Worm (Caenorhabditis elegans): ENCODE data around the gene ptp-2.

Gene ptp-2

DNA sequence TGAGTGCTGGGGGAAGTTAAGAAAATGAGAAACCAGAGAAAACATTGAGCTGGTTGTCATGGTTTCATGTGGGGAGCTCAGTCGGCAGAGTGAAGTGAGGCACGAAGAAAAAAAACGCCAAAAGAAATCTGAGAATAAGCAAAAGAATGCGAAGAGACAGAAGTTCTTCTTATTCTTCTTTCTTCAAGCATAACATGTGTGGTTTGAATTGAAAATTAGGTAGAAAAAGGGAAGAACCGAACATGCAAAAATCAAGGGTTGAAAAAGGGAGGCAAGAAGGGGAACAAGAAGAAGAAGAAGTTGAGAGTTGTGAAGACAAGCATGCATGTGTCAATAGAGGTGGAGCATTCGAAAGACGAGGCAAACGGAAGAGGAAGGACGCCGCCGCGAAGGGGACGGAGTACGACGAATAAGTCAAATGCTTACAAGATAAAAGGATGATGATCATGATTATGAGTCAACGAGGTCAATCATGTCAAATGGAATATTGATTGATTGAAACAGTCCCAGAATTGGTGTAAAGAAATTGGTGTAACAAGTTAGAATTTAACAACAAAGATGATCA lies 39.4 kb downstream of the ptp-2 start:
- TF ChIP-seq nhr-11 (tag; optimal IDR thresholded peaks at IDR 0.05) (no peak), pax-1 (tag; optimal IDR thresholded peaks at IDR 0.05) (no peak), nfya-1 (tag; optimal IDR thresholded peaks at IDR 0.05) (no peak), T23F11.4 (GFP tag; optimal IDR thresholded peaks at IDR 0.05) (no peak), lin-11 (tag; optimal IDR thresholded peaks at IDR 0.05) (no peak), pag-3 (tag; optimal IDR thresholded peaks at IDR 0.05; ENCODE audit: borderline replicate concordance) (no peak), che-1 (tag; optimal IDR thresholded peaks at IDR 0.05) (no peak), rnt-1 (tag; optimal IDR thresholded peaks at IDR 0.05) (no peak), fax-1 (tag; optimal IDR thresholded peaks at IDR 0.05) (no peak), zip-5 (tag; optimal IDR thresholded peaks at IDR 0.05) (no peak), sox-2 (GFP tag; IDR thresholded peaks at IDR 0.05) (no peak), pha-2 (tag; optimal IDR thresholded peaks at IDR 0.05) (no peak), pqm-1 (tag; optimal IDR thresholded peaks at IDR 0.05) (no peak), unc-86 (tag; optimal IDR thresholded peaks at IDR 0.05) (no peak), tbx-2 (tag; optimal IDR thresholded peaks at IDR 0.05) (no peak), ceh-2 (tag; optimal IDR thresholded peaks at IDR 0.05) (no peak), sdc-2 (tag; optimal IDR thresholded peaks at IDR 0.05) (no peak)

- TF ChIP-seq ahr-1 (tag; optimal IDR thresholded peaks at IDR 0.05): no peak
- no peak for TF ChIP-seq elt-4 (tag; optimal IDR thresholded peaks at IDR 0.05)
- no peak for TF ChIP-seq zip-5 (tag; optimal IDR thresholded peaks at IDR 0.05)
- no peak for TF ChIP-seq sox-2 (GFP tag; IDR thresholded peaks at IDR 0.05)
- TF ChIP-seq unc-42 (tag; optimal IDR thresholded peaks at IDR 0.05): peak; percentile 83
- TF ChIP-seq hlh-15 (tag; optimal IDR thresholded peaks at IDR 0.05): no peak
- no peak for TF ChIP-seq ceh-18 (tag; optimal IDR thresholded peaks at IDR 0.05)
Measured at ce11 chrII:5959575-5960119, 41.2 kb downstream of the ptp-2 start.

DNA sequence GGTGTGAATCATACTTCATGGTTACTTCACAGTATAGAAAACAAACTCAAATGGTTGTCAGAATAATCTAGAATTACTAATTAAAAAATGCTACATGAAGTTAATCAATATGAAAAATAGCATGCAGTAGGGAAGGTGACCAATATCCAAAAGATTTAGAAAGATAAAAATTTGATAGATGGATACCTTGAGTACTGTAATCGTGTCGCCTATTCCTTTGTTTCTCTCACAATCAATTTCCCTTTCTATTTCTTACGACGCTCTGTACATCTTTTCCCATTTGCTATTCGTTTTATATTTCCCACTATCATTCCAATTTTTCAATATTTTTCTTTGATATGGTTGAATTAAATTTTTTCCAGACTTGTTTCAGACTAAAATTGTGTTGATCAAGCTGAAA lies 42.9 kb downstream of the ptp-2 start, which contains the start of gene B0034.7:
Gene B0034.7 (plus strand): TSS at position 301 of the 400 bp plus-strand sequence.
- no peak for TF ChIP-seq mec-3 (tag; optimal IDR thresholded peaks at IDR 0.05; ENCODE audit: borderline replicate concordance)
- no peak for TF ChIP-seq pag-3 (tag; optimal IDR thresholded peaks at IDR 0.05; ENCODE audit: borderline replicate concordance)

ce11 chrII:5962343-5962742 lies 43.9 kb downstream of the ptp-2 start:
- no peak for TF ChIP-seq lin-11 (tag; optimal IDR thresholded peaks at IDR 0.05)
- peak; percentile 39 for TF ChIP-seq fkh-10 (GFP tag; optimal IDR thresholded peaks at IDR 0.05)
- peak; percentile 19 for TF ChIP-seq ceh-31 (tag; optimal IDR thresholded peaks at IDR 0.05)
- TF ChIP-seq unc-42 (tag; optimal IDR thresholded peaks at IDR 0.05): peak; percentile 63
- peak; percentile 47 for TF ChIP-seq ceh-48 (tag; optimal IDR thresholded peaks at IDR 0.05)

ce11 chrII:5964962-5965361 lies 46.5 kb downstream of the ptp-2 start:
- no peak for TF ChIP-seq eyg-1 (tag; optimal IDR thresholded peaks at IDR 0.05)
- TF ChIP-seq pha-2 (tag; optimal IDR thresholded peaks at IDR 0.05): no peak
- TF ChIP-seq ceh-19 (GFP tag; optimal IDR thresholded peaks at IDR 0.05): no peak
- TF ChIP-seq ama-1 (optimal IDR thresholded peaks at IDR 0.05): no peak
- no peak for TF ChIP-seq ceh-24 (tag; optimal IDR thresholded peaks at IDR 0.05)
- no peak for TF ChIP-seq elt-4 (tag; optimal IDR thresholded peaks at IDR 0.05)
- TF ChIP-seq fax-1 (tag; optimal IDR thresholded peaks at IDR 0.05): no peak
- TF ChIP-seq hlh-13 (GFP tag; optimal IDR thresholded peaks at IDR 0.05): no peak
- no peak for TF ChIP-seq dmd-4 (tag; optimal IDR thresholded peaks at IDR 0.05; ENCODE audit: borderline replicate concordance)
- no peak for TF ChIP-seq ttx-3 (tag; optimal IDR thresholded peaks at IDR 0.05)
- no peak for TF ChIP-seq ceh-45 (GFP tag; IDR thresholded peaks at IDR 0.05)
- no peak for TF ChIP-seq pag-3 (tag; optimal IDR thresholded peaks at IDR 0.05; ENCODE audit: borderline replicate concordance)
- TF ChIP-seq gmeb-2 (tag; optimal IDR thresholded peaks at IDR 0.05): no peak
- TF ChIP-seq unc-42 (tag; optimal IDR thresholded peaks at IDR 0.05): no peak
- no peak for TF ChIP-seq lim-6 (tag; optimal IDR thresholded peaks at IDR 0.05)
- no peak for TF ChIP-seq fkh-10 (GFP tag; optimal IDR thresholded peaks at IDR 0.05)

Data from whole organism, late embryonic.